Fruit fly (Drosophila melanogaster): ENCODE measurements around the gene fusl.

DNA sequence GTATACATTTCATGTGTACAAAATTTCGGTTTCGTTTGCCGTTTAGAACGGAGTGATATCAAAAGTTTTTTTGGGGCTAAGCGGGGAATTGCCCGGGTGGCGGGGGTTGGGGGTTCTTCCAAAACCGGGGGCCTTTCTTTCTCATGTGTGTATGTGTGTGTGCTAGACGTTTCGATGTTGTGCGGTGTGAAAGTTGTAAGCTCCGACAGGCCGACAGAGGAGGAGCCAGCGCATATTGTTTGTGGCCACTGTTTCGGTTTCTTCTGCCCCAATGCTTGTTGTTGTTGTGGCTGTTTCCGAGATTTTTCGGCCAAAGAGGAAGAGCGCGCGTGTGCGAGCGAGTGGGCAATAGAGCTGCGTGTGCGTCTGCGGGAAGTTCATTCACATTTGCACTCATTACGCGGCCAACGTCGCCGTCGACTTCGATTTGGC lies 37.6 kb downstream of the fusl start:
- TF ChIP-seq pan (optimal IDR thresholded peaks at IDR 0.05): no peak
- TF ChIP-seq usp (GFP tag; optimal IDR thresholded peaks at IDR 0.05): no peak
- no peak for TF ChIP-seq psq (optimal IDR thresholded peaks at IDR 0.05)
- TF ChIP-seq CG8478 (optimal IDR thresholded peaks at IDR 0.05): no peak

Measured in whole organism.